Worm (Caenorhabditis elegans) whole organism, L4 larva: ENCODE data around the gene zig-3.

Experiments
- F44E2.7 ChIP-seq: fragments of 200-800 bp; sonication (Bioruptor generic); IDR thresholded peaks from 2 replicates; pipeline ENCODE4 v2.1.2; 2022; ENCODE audit warnings: missing genetic modification characterization, missing compliant biosample characterization
- T26A8.4 ChIP-seq: fragments of 200-800 bp; sonication (Bioruptor generic); IDR thresholded peaks from 2 replicates; pipeline ENCODE4 v1.3.6; 2022; ENCODE audit warnings: missing genetic modification characterization, missing compliant biosample characterization
- Y48G9A.11 ChIP-seq: fragments of 200-800 bp; sonication (Bioruptor generic); IDR thresholded peaks from 2 replicates; pipeline ENCODE4 v1.3.6; 2022; ENCODE audit warnings: missing genetic modification reagents, missing genetic modification characterization, missing compliant biosample characterization
- Y75B8A.6 ChIP-seq: fragments of 200-800 bp; sonication (Bioruptor generic); IDR thresholded peaks from 2 replicates; pipeline ENCODE4 v1.3.6; 2022; ENCODE audit warnings: missing genetic modification reagents, missing genetic modification characterization, missing compliant biosample characterization
- ZK546.5 ChIP-seq, 2 experiments: sonication (generic microtip); optimal IDR thresholded peaks; 2 replicates each; lab custom pipeline; 2017; ENCODE audit warnings: missing biosample characterization in 2 of 2, missing genetic modification characterization in 2 of 2
- aha-1 ChIP-seq: fragments of 150-350 bp; peaks from one replicate; lab custom pipeline; 2014; ENCODE audit warnings: missing biosample characterization, missing genetic modification characterization
- ama-1 ChIP-seq: fragments of 150-350 bp; optimal IDR thresholded peaks from 2 replicates; lab custom pipeline; 2014; ENCODE audit warnings: inconsistent platforms, mixed read lengths
- arid-1 ChIP-seq: fragments of 200-800 bp; sonication (Bioruptor generic); conservative IDR thresholded peaks from 2 replicates; pipeline ENCODE4 v1.3.6; 2022; ENCODE audit warnings: missing genetic modification reagents, missing genetic modification characterization, missing compliant biosample characterization
- daf-16 ChIP-seq, 3 experiments: sonication (generic microtip); optimal IDR thresholded peaks; 2 replicates each; lab custom pipeline; 2016 to 2017; ENCODE audit warnings: missing genetic modification characterization in 3 of 3, missing genetic modification reagents in 3 of 3, mild to moderate bottlenecking in 2 of 3, missing compliant biosample characterization in 2 of 3, missing biosample characterization in 1 of 3, moderate library complexity in 1 of 3
- dmd-8 ChIP-seq: fragments of 200-800 bp; sonication (Bioruptor generic); IDR thresholded peaks from 2 replicates; pipeline ENCODE4 v1.3.6; 2022; ENCODE audit warnings: missing genetic modification characterization, missing compliant biosample characterization
- dve-1 ChIP-seq: sonication (generic microtip); optimal IDR thresholded peaks from 2 replicates; lab custom pipeline; 2017; ENCODE audit warnings: antibody characterized with exemption, mild to moderate bottlenecking, missing genetic modification characterization, missing compliant biosample characterization; ENCODE audit not compliant: insufficient read depth
- egl-27 ChIP-seq: sonication (generic microtip); optimal IDR thresholded peaks from 3 replicates; lab custom pipeline; 2017; ENCODE audit warnings: missing biosample characterization, missing genetic modification reagents, missing genetic modification characterization
- hlh-11 ChIP-seq: fragments of 200-800 bp; sonication (Bioruptor generic); optimal IDR thresholded peaks from 2 replicates; lab custom pipeline; 2018; ENCODE audit warnings: mild to moderate bottlenecking, missing genetic modification characterization, missing compliant biosample characterization
- hlh-30 ChIP-seq: sonication (generic microtip); optimal IDR thresholded peaks from 2 replicates; lab custom pipeline; 2017; ENCODE audit warnings: antibody characterized with exemption, mild to moderate bottlenecking, missing genetic modification characterization, missing compliant biosample characterization; ENCODE audit not compliant: insufficient read depth
- lin-15B ChIP-seq: fragments of 150-350 bp; sonication (generic microtip); optimal IDR thresholded peaks from 3 replicates; lab custom pipeline; 2014; ENCODE audit warnings: missing biosample characterization, missing genetic modification characterization
- lin-29 ChIP-seq: fragments of 200-800 bp; sonication (Bioruptor generic); IDR thresholded peaks from 2 replicates; pipeline ENCODE4 v1.3.6; 2022; ENCODE audit warnings: missing genetic modification reagents, missing genetic modification characterization, missing compliant biosample characterization
- madf-5 ChIP-seq, 2 experiments: fragments of 200-800 bp; sonication (Bioruptor generic); IDR thresholded peaks; 2 replicates each; pipeline ENCODE4 v1.3.6; 2022; ENCODE audit warnings: missing compliant biosample characterization in 2 of 2, missing genetic modification characterization in 2 of 2
- mep-1 ChIP-seq: fragments of 150-350 bp; sonication (generic microtip); optimal IDR thresholded peaks from 3 replicates; lab custom pipeline; 2014; ENCODE audit warnings: missing biosample characterization, missing genetic modification characterization
- mxl-3 ChIP-seq: fragments of 200-800 bp; sonication (Bioruptor generic); optimal IDR thresholded peaks from 2 replicates; lab custom pipeline; 2018; ENCODE audit warnings: mild to moderate bottlenecking, missing genetic modification characterization, missing compliant biosample characterization
- nhr-28 ChIP-seq: fragments of 150-350 bp; optimal IDR thresholded peaks from 2 replicates; lab custom pipeline; 2014; ENCODE audit warnings: missing biosample characterization, missing genetic modification characterization
- nhr-48 ChIP-seq: sonication (generic microtip); optimal IDR thresholded peaks from 2 replicates; lab custom pipeline; 2016; ENCODE audit warnings: mild to moderate bottlenecking, missing genetic modification characterization, missing compliant biosample characterization
- nhr-76 ChIP-seq: fragments of 150-350 bp; optimal IDR thresholded peaks from 2 replicates; lab custom pipeline; 2014; ENCODE audit warnings: missing biosample characterization, missing genetic modification characterization
- pha-4 ChIP-seq, 2 experiments: fragments of 150-350 bp in 1 of 2; fragments of 200-800 bp in 1 of 2; sonication (Bioruptor generic) in 1 of 2; IDR thresholded peaks in 1 of 2; optimal IDR thresholded peaks in 1 of 2; 2 replicates each; pipeline versions ENCODE4 v1.3.6 to Lab custom; 2014 to 2022; ENCODE audit warnings: missing genetic modification characterization in 2 of 2, missing genetic modification reagents in 2 of 2, missing biosample characterization in 1 of 2, missing compliant biosample characterization in 1 of 2
- rbr-2 ChIP-seq: sonication (generic microtip); optimal IDR thresholded peaks from 2 replicates; lab custom pipeline; 2016; ENCODE audit warnings: missing genotype, missing genetic modification characterization, missing compliant biosample characterization
- saeg-2 ChIP-seq: fragments of 200-800 bp; sonication (Bioruptor generic); IDR thresholded peaks from 2 replicates; pipeline ENCODE4 v1.3.6; 2022; ENCODE audit warnings: missing genetic modification reagents, missing genetic modification characterization, missing compliant biosample characterization
- sdz-12 ChIP-seq: fragments of 200-800 bp; sonication (Bioruptor generic); optimal IDR thresholded peaks from 2 replicates; lab custom pipeline; 2018; ENCODE audit warnings: mild to moderate bottlenecking, missing genetic modification characterization, missing compliant biosample characterization
- set-16 ChIP-seq: fragments of 200-800 bp; sonication (Bioruptor generic); IDR thresholded peaks from 2 replicates; pipeline ENCODE4 v1.3.6; 2022; ENCODE audit warnings: missing genetic modification reagents, missing genetic modification characterization, missing compliant biosample characterization
- snpc-1.2 ChIP-seq: fragments of 200-800 bp; sonication (Bioruptor generic); IDR thresholded peaks from 2 replicates; pipeline ENCODE4 v1.3.6; 2022; ENCODE audit warnings: missing genetic modification reagents, missing genetic modification characterization, missing compliant biosample characterization
- snpc-4 ChIP-seq: fragments of 150-350 bp; optimal IDR thresholded peaks from 2 replicates; lab custom pipeline; 2014; ENCODE audit warnings: missing biosample characterization, missing genetic modification characterization
- spr-1 ChIP-seq: sonication (generic microtip); optimal IDR thresholded peaks from 2 replicates; lab custom pipeline; 2016; ENCODE audit warnings: mild to moderate bottlenecking, missing genetic modification characterization, missing compliant biosample characterization
- tra-1 ChIP-seq: fragments of 200-800 bp; sonication (Bioruptor generic); IDR thresholded peaks from 2 replicates; pipeline ENCODE4 v1.3.6; 2022; ENCODE audit warnings: missing genetic modification reagents, missing genetic modification characterization, missing compliant biosample characterization
- unc-39 ChIP-seq: sonication (generic microtip); optimal IDR thresholded peaks from 2 replicates; lab custom pipeline; 2017; ENCODE audit warnings: missing biosample characterization, missing genetic modification characterization
- vab-7 ChIP-seq: fragments of 200-800 bp; sonication (Bioruptor generic); IDR thresholded peaks from 2 replicates; pipeline ENCODE4 v1.3.6; 2022; ENCODE audit warnings: missing genetic modification reagents, missing genetic modification characterization, missing compliant biosample characterization
- zfp-3 ChIP-seq: fragments of 200-800 bp; sonication (Bioruptor generic); conservative IDR thresholded peaks from 2 replicates; pipeline ENCODE4 v1.3.6; 2022; ENCODE audit warnings: missing genetic modification reagents, missing genetic modification characterization, missing compliant biosample characterization
- zip-11 ChIP-seq: fragments of 200-800 bp; sonication (Bioruptor generic); IDR thresholded peaks from 2 replicates; pipeline ENCODE4 v1.3.6; 2022; ENCODE audit warnings: missing genetic modification characterization, missing compliant biosample characterization

The zig-3 gene

DNA sequence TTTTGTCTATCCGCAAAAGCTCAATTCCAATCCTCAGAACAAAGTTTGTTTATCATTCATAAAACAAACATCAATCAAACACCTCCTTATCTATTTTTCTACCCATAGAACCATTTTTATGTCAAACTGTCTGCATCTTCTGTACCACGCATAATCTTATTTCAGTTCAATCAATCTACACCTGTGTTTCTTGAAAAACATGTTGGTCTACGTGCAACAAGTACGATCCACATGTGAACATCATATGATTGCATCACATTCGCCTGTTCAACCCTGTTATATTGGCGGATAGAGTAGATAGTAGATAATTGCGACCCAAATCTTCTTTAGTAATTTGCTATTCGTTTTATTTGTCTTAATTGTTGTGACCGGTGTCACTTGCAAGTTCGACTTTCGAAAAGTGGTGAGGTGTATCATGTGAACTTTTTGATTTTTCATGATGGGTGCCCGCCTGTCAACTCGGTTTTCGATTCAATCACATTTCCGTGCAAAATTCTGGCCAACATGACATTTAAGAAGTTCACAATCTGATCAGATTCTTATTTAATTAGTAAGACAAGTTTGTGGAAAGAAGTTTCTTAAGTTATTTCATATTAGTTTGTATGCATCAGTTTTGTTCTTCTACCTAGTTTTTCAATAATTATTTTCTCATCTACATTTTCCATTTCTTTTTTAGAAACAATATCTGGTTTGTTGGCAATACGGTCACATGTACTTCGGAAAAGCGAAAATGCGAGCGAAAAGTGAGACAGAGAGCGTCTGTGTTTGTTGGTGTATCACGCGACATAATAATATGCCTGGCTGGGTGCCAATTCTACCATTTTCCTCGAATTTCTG is 21.9 kb downstream of the zig-3 start (continued):
- no peak for TF ChIP-seq lin-29 (GFP tag; lab: Robert Waterston, UW)
- TF ChIP-seq Y48G9A.11 = no peak
- TF ChIP-seq spr-1 (tag; lab: Kevin White, UChicago) = no peak
- TF ChIP-seq zfp-3 = no peak
- no peak for TF ChIP-seq F44E2.7 (GFP tag; lab: Robert Waterston, UW)
- TF ChIP-seq lin-15B (tag; lab: Kevin White, UChicago) = no peak
- no peak for TF ChIP-seq zip-11
- TF ChIP-seq dve-1 (tag; lab: Kevin White, UChicago) = peak; percentile 75

DNA sequence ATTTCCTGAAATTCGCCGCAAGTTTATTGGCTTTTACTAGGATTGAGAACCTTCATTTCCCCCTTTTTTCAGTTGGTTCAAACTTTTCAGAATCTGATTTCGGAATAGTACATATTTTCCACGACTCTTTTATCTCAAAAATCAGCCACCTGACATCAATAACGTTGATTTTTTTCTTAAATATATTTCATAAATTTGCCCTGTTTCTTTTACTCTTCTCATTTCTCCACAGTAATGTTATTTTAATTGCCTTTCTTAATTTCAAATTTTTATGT is 22.4 kb downstream of the zig-3 start:
- TF ChIP-seq egl-27 (tag; lab: Kevin White, UChicago) (no peak), tra-1 (no peak), mxl-3 (GFP tag; lab: Kevin White, UChicago) (peak; percentile 8), aha-1 (tag; lab: Kevin White, UChicago) (peak; percentile 93)

DNA sequence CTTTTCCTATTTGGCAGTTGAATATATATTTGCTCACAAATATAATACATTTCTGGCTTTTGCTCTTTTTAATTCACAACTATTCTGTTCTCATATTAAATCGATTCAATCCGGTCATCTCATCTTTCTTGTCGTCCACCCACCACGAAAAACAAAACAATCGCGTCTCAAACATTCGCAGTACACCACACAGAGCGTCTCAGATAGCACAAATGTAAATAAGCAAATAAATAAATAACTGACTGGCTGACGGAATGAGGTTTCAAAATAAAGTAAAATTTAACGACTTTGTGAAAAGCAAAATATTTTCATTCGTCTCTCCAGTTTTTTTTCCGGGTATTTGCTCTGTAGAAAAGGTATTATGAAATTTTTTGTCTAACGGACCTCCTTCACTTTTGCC is 23.1 kb downstream of the zig-3 start:
- no peak for TF ChIP-seq saeg-2
- TF ChIP-seq daf-16 (GFP tag; optimal IDR thresholded peaks at IDR 0.05; lab: Kevin White, UChicago) = peak in 1 of 2 experiments; percentile 35
- peak; percentile 30 for TF ChIP-seq daf-16 (tag; optimal IDR thresholded peaks at IDR 0.05; lab: Kevin White, UChicago)
- no peak for TF ChIP-seq pha-4 (GFP tag; IDR thresholded peaks at IDR 0.05; lab: Robert Waterston, UW)
- TF ChIP-seq pha-4 (tag; optimal IDR thresholded peaks at IDR 0.05; lab: Kevin White, UChicago) = peak; percentile 58
- TF ChIP-seq, all 104 proteins: peak for 2

DNA sequence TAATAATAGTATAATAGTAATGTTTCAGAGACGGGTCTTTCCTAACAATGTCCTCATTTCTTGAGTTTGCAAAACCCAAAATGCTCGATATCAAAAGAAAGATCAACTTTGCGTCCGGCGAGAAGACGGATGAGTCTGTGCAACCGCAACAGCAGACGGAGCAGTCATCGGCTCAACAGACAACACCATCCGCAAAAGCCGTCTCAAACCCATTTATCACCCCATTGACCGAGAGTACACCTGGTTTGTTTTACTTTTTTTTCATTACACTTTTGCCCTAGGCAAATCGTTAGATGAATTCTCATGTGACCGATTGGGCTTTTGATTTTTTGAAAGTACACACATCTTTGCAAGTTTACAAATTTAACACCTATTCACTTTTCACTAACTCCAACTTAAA is 23.8 kb downstream of the zig-3 start, which contains the start of gene dct-1:
Gene dct-1, plus strand, starts transcription at position 27 of the 400 bp plus-strand sequence.
- TF ChIP-seq nhr-28 (tag; lab: Kevin White, UChicago) = no peak
- TF ChIP-seq unc-39 (tag; lab: Kevin White, UChicago) = no peak
- TF ChIP-seq set-16 (GFP tag; lab: Robert Waterston, UW) = no peak
- TF ChIP-seq hlh-11 (tag; lab: Kevin White, UChicago) = peak; percentile 57
- TF ChIP-seq nhr-76 (tag; lab: Kevin White, UChicago) = no peak
- no peak for TF ChIP-seq snpc-4 (tag; lab: Kevin White, UChicago)
- TF ChIP-seq daf-16 (GFP tag; optimal IDR thresholded peaks at IDR 0.05; lab: Kevin White, UChicago) = peak in 1 of 2 experiments; percentile 60
- TF ChIP-seq daf-16 (tag; optimal IDR thresholded peaks at IDR 0.05; lab: Kevin White, UChicago) = no peak
- no peak for TF ChIP-seq rbr-2 (tag; lab: Kevin White, UChicago)
- no peak for TF ChIP-seq zfp-3
- peak; percentile 31 for TF ChIP-seq hlh-30 (tag; lab: Kevin White, UChicago)
- TF ChIP-seq vab-7 = no peak
- TF ChIP-seq mep-1 = peak; percentile 7
- TF ChIP-seq sdz-12 (GFP tag; lab: Kevin White, UChicago) = peak; percentile 17
- no peak for TF ChIP-seq dmd-8
- no peak for TF ChIP-seq snpc-1.2
- peak; percentile 65 for TF ChIP-seq aha-1 (tag; lab: Kevin White, UChicago)
- no peak for TF ChIP-seq nhr-48 (tag; lab: Kevin White, UChicago)

DNA sequence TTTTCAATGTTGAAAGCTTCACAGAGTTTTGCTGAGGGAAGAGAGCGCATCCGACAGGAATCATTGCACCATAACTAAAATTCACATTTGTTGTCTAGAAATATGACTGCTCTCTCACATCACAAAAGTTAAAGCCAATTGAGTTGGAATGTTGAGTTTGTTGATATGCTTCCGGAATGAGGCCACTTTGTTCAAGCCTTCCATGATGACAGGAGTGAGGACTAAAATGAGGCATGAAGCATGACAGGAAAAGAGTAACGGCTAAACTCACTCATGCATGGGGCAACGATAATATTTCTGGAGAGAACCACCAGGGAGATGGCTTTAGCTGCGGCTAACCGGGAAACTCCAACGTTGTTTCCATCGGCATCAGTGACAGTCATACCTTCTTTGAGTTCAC is 25.9 kb downstream of the zig-3 start:
- peak; percentile 48 for TF ChIP-seq ama-1 (lab: Kevin White, UChicago)
- TF ChIP-seq sdz-12 (GFP tag; lab: Kevin White, UChicago) = peak; percentile 57
- TF ChIP-seq dmd-8 = 0 out of 2 replicates have a peak, but pooled peaks have one; percentile 29
- no peak for TF ChIP-seq arid-1
- TF ChIP-seq aha-1 (tag; lab: Kevin White, UChicago) = peak; percentile 32
- TF ChIP-seq T26A8.4 = peak; percentile 49; the same call in 1 of the 2 replicates
- TF ChIP-seq Y75B8A.6 (GFP tag; lab: Robert Waterston, UW) = 0 out of 2 replicates have a peak, but pooled peaks have one; percentile 13
- 0 out of 2 replicates have a peak, but pooled peaks have one; percentile 22 for TF ChIP-seq F44E2.7 (GFP tag; lab: Robert Waterston, UW)
- no peak for TF ChIP-seq madf-5 (GFP tag; IDR thresholded peaks at IDR 0.05; lab: Robert Waterston, UW)
- TF ChIP-seq ZK546.5 (tag; optimal IDR thresholded peaks at IDR 0.05; lab: Kevin White, UChicago) = no peak
